Fruit fly (Drosophila melanogaster) whole organism, embryonic: ENCODE measurements around the gene Sec20.

Experiments used
- Atf3 ChIP-seq: fragments of 200-800 bp; sonication (Bioruptor generic); optimal IDR thresholded peaks from 3 replicates; lab custom pipeline; 2016; ENCODE audit warnings: missing biosample characterization, missing genetic modification characterization
- C15 ChIP-seq: fragments of 200-800 bp; sonication (Bioruptor generic); IDR thresholded peaks from 3 replicates; pipeline ENCODE4 v1.3.6; 2022; ENCODE audit warnings: missing biosample characterization, missing genetic modification characterization
- CG10209 ChIP-seq: fragments of 200-800 bp; sonication (Bioruptor generic); optimal IDR thresholded peaks from 3 replicates; lab custom pipeline; 2017; ENCODE audit warnings: missing biosample characterization, mild to moderate bottlenecking, missing genetic modification characterization, missing genetic modification reagents
- CG12236 ChIP-seq: fragments of 200-800 bp; sonication (Bioruptor generic); optimal IDR thresholded peaks from 2 replicates; lab custom pipeline; 2016; ENCODE audit warnings: missing biosample characterization, missing genetic modification characterization
- CG1647 ChIP-seq: fragments of 200-800 bp; sonication (Bioruptor generic); optimal IDR thresholded peaks from 3 replicates; lab custom pipeline; 2016; ENCODE audit warnings: missing biosample characterization, missing genetic modification characterization
- CG17186 ChIP-seq: fragments of 200-800 bp; sonication (Bioruptor generic); optimal IDR thresholded peaks from 3 replicates; lab custom pipeline; 2017; ENCODE audit warnings: missing biosample characterization, missing genetic modification reagents, missing genetic modification characterization
- CG17612 ChIP-seq: fragments of 200-800 bp; sonication (Bioruptor generic); IDR thresholded peaks from 2 replicates; pipeline ENCODE4 v1.3.6; 2022; ENCODE audit warnings: missing biosample characterization, missing genetic modification characterization
- CG17802 ChIP-seq: fragments of 200-800 bp; sonication (Bioruptor generic); optimal IDR thresholded peaks from 2 replicates; lab custom pipeline; 2018; ENCODE audit warnings: missing biosample characterization, mild to moderate bottlenecking, missing genetic modification characterization, moderate library complexity
- CG3065 ChIP-seq: fragments of 200-800 bp; sonication (Bioruptor generic); optimal IDR thresholded peaks from 2 replicates; lab custom pipeline; 2016; ENCODE audit warnings: missing biosample characterization, missing genetic modification characterization
- CG31224 ChIP-seq: fragments of 200-800 bp; sonication (Bioruptor generic); IDR thresholded peaks from 2 replicates; pipeline ENCODE4 v1.3.6; 2022; ENCODE audit warnings: missing biosample characterization, missing genetic modification characterization
- CG31365 ChIP-seq: fragments of 200-800 bp; sonication (Bioruptor generic); optimal IDR thresholded peaks from 2 replicates; lab custom pipeline; 2018; ENCODE audit warnings: missing biosample characterization, mild to moderate bottlenecking, missing genetic modification characterization
- CG32767 ChIP-seq: fragments of 200-800 bp; sonication (Bioruptor generic); IDR thresholded peaks from 2 replicates; pipeline ENCODE4 v1.3.6; 2022; ENCODE audit warnings: missing biosample characterization, missing genetic modification characterization
- CG3847 ChIP-seq: fragments of 200-800 bp; sonication (Bioruptor generic); IDR thresholded peaks from 2 replicates; pipeline ENCODE4 v1.3.6; 2022; ENCODE audit warnings: missing biosample characterization, missing genetic modification characterization
- CG3995 ChIP-seq: fragments of 200-800 bp; sonication (Bioruptor generic); optimal IDR thresholded peaks from 3 replicates; lab custom pipeline; 2016; ENCODE audit warnings: missing biosample characterization, missing genetic modification characterization
- CG4707 ChIP-seq: fragments of 200-800 bp; sonication (Bioruptor generic); optimal IDR thresholded peaks from 2 replicates; lab custom pipeline; 2018; ENCODE audit warnings: missing biosample characterization, mild to moderate bottlenecking, missing genetic modification characterization, moderate library complexity
- CG4854 ChIP-seq: fragments of 200-800 bp; sonication (Bioruptor generic); optimal IDR thresholded peaks from 2 replicates; lab custom pipeline; 2016; ENCODE audit warnings: missing biosample characterization, missing genetic modification characterization, inconsistent platforms
- CG6254 ChIP-seq: fragments of 200-800 bp; sonication (Bioruptor generic); optimal IDR thresholded peaks from 3 replicates; lab custom pipeline; 2017; ENCODE audit warnings: mild to moderate bottlenecking, missing biosample characterization, missing genetic modification reagents, missing genetic modification characterization
- CG7357 ChIP-seq: fragments of 200-800 bp; sonication (Bioruptor generic); IDR thresholded peaks from 3 replicates; pipeline ENCODE4 v1.3.6; 2022; ENCODE audit warnings: missing biosample characterization, missing genetic modification characterization
- CG8765 ChIP-seq: fragments of 200-800 bp; sonication (Bioruptor generic); IDR thresholded peaks from 2 replicates; pipeline ENCODE4 v1.3.6; 2022; ENCODE audit warnings: missing biosample characterization, missing genetic modification characterization
- CG8944 ChIP-seq: fragments of 200-800 bp; sonication (Bioruptor generic); optimal IDR thresholded peaks from 3 replicates; lab custom pipeline; 2016; ENCODE audit warnings: missing biosample characterization, missing genetic modification characterization
- CG9797 ChIP-seq: fragments of 200-800 bp; sonication (Bioruptor generic); optimal IDR thresholded peaks from 3 replicates; lab custom pipeline; 2018; ENCODE audit warnings: missing biosample characterization, mild to moderate bottlenecking, missing genetic modification characterization
- D19A ChIP-seq: fragments of 200-800 bp; optimal IDR thresholded peaks from 3 replicates; lab custom pipeline; 2019; ENCODE audit warnings: missing biosample characterization, mild to moderate bottlenecking, missing genetic modification characterization, moderate library complexity
- Ets65A ChIP-seq: fragments of 200-800 bp; sonication (Bioruptor generic); peaks from one replicate; lab custom pipeline; 2016; ENCODE audit warnings: missing biosample characterization, missing genetic modification characterization
- Hmx ChIP-seq: fragments of 200-800 bp; sonication (Bioruptor generic); optimal IDR thresholded peaks from 2 replicates; lab custom pipeline; 2016; ENCODE audit warnings: missing biosample characterization, missing genetic modification characterization
- Lim3 ChIP-seq: fragments of 200-800 bp; sonication (Bioruptor generic); IDR thresholded peaks from 2 replicates; pipeline ENCODE4 v1.3.6; 2022; ENCODE audit warnings: missing biosample characterization, missing genetic modification characterization
- NK7.1 ChIP-seq: fragments of 200-800 bp; sonication (Bioruptor generic); optimal IDR thresholded peaks from 3 replicates; lab custom pipeline; 2016; ENCODE audit warnings: missing biosample characterization, missing genetic modification characterization
- Pdp1 ChIP-seq, 2 experiments: fragments of 200-800 bp; sonication (Bioruptor generic); optimal IDR thresholded peaks; 3 replicates each; lab custom pipeline; 2016; ENCODE audit warnings: missing biosample characterization in 2 of 2, missing genetic modification characterization in 2 of 2, mild to moderate bottlenecking in 1 of 2, moderate library complexity in 1 of 2
- Trl ChIP-seq, 3 experiments: fragments of >200 bp in 2 of 3; fragments of 200-800 bp in 1 of 3; sonication (Bioruptor generic) in 1 of 3; optimal IDR thresholded peaks; 2 replicates in 1 of 3; 3 replicates in 2 of 3; lab custom pipeline; 2016 to 2017; ENCODE audit warnings: missing biosample characterization in 1 of 3, missing genetic modification characterization in 1 of 3
- Xrp1 ChIP-seq: fragments of 200-800 bp; sonication (Bioruptor generic); IDR thresholded peaks from 2 replicates; pipeline ENCODE4 v1.3.6; 2022; ENCODE audit warnings: missing biosample characterization, missing genetic modification characterization
- ab ChIP-seq: fragments of 200-800 bp; sonication (Bioruptor generic); optimal IDR thresholded peaks from 2 replicates; lab custom pipeline; 2016; ENCODE audit warnings: missing biosample characterization, missing genetic modification characterization
- ase ChIP-seq: fragments of 200-800 bp; sonication (Bioruptor generic); IDR thresholded peaks from 3 replicates; pipeline ENCODE4 v1.3.6; 2022; ENCODE audit warnings: missing biosample characterization, missing genetic modification characterization
- ato ChIP-seq: fragments of 200-800 bp; sonication (Bioruptor generic); IDR thresholded peaks from 2 replicates; pipeline ENCODE4 v1.3.6; 2022; ENCODE audit warnings: missing biosample characterization, missing genetic modification characterization; ENCODE audit not compliant: partially characterized antibody
- danr ChIP-seq: fragments of 200-800 bp; sonication (Bioruptor generic); IDR thresholded peaks from 2 replicates; pipeline ENCODE4 v1.3.6; 2022; ENCODE audit warnings: missing biosample characterization, missing genetic modification characterization
- dmrt99B ChIP-seq: fragments of 200-800 bp; sonication (Bioruptor generic); optimal IDR thresholded peaks from 2 replicates; lab custom pipeline; 2018; ENCODE audit warnings: missing biosample characterization, mild to moderate bottlenecking, missing genetic modification characterization, moderate library complexity
- maf-S ChIP-seq: fragments of 200-800 bp; sonication (Bioruptor generic); optimal IDR thresholded peaks from 2 replicates; lab custom pipeline; 2016; ENCODE audit warnings: missing biosample characterization, missing genetic modification characterization
- mam ChIP-seq: fragments of 200-800 bp; sonication (Bioruptor generic); optimal IDR thresholded peaks from 3 replicates; lab custom pipeline; 2016; ENCODE audit warnings: missing biosample characterization, missing genetic modification characterization
- scrt ChIP-seq: fragments of 200-800 bp; sonication (Bioruptor generic); optimal IDR thresholded peaks from 2 replicates; lab custom pipeline; 2018; ENCODE audit warnings: missing biosample characterization, mild to moderate bottlenecking, missing genetic modification characterization, moderate library complexity
- sd ChIP-seq: fragments of 200-800 bp; sonication (Bioruptor generic); optimal IDR thresholded peaks from 3 replicates; lab custom pipeline; 2018; ENCODE audit warnings: missing biosample characterization, mild to moderate bottlenecking, missing genetic modification characterization, moderate library complexity
- sim ChIP-seq: fragments of 200-800 bp; sonication (Bioruptor generic); IDR thresholded peaks from 2 replicates; pipeline ENCODE4 v1.3.6; 2022; ENCODE audit warnings: missing biosample characterization, missing genetic modification characterization
- sisA ChIP-seq: fragments of 200-800 bp; sonication (Bioruptor generic); IDR thresholded peaks from 2 replicates; pipeline ENCODE4 v1.3.6; 2022; ENCODE audit warnings: missing biosample characterization, missing genetic modification characterization
- stwl ChIP-seq: fragments of 200-800 bp; sonication (Bioruptor generic); optimal IDR thresholded peaks from 3 replicates; lab custom pipeline; 2018; ENCODE audit warnings: missing biosample characterization, mild to moderate bottlenecking, missing genetic modification characterization, moderate library complexity
- unc-4 ChIP-seq: fragments of 200-800 bp; sonication (Bioruptor generic); IDR thresholded peaks from 2 replicates; pipeline ENCODE4 v1.3.6; 2022; ENCODE audit warnings: missing biosample characterization, missing genetic modification characterization; ENCODE audit not compliant: partially characterized antibody
- yki ChIP-seq: fragments of >200 bp; optimal IDR thresholded peaks from 3 replicates; lab custom pipeline; 2018

The Sec20 gene

DNA sequence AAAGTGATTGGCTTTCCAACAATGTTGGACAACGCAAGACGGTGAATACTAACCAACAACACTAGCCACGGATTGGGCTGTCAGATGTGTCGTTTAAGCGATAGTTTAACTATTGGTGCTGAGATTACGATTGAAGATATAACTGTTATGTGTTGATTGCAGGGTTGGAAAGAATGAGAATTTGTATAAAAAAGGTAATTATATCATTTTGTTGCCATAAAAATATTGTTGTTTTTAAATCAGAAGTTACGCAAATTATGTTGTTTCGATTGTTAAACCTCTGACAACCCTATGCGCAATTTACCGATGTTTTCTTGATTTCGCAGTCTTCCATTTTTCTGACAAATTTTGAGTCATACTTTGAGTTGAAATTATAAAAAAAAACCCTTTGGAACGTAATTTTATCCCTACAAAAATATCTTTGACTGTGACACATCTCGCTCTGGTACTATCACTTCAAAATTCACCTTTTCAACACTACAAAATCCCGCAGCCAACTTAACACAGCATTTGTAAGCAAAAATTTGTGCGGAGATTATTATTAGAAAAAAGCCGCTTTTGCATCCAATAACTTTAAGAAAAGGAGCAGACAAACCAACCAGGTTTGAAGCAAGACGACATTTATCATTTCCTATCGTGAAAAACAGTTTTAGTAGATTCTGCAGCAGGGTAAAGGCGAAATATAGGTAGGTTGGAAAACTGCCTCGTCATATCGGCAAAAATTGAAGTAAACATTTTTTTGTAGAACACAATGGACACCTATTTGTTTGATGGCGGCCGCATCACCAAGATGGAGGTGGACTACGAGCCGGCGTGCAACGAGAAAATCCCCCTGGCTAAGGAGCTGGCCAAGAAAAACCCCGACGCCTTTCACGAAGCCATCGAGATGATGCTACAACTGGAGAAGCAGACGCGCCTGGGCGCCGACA lies 35.0 kb downstream of the Sec20 start, which contains the start of the genes Hat1 and Rpn5 (continued):
- no peak for TF ChIP-seq sim (GFP tag; lab: Robert Waterston, UW)
- TF ChIP-seq NK7.1 (GFP tag; lab: Kevin White, UChicago): peak; percentile 72
- peak; percentile 82 for TF ChIP-seq stwl (tag; lab: Kevin White, UChicago)
- TF ChIP-seq CG8765 (GFP tag; lab: Robert Waterston, UW): 0 out of 2 replicates have a peak, but pooled peaks have one; percentile 33
- peak; percentile 51 for TF ChIP-seq CG3065 (GFP tag; lab: Kevin White, UChicago)
- TF ChIP-seq CG9797 (GFP tag; lab: Kevin White, UChicago): peak; percentile 41
- TF ChIP-seq CG17186 (GFP tag; lab: Kevin White, UChicago): peak; percentile 57
- peak; percentile 88 for TF ChIP-seq maf-S (GFP tag; lab: Kevin White, UChicago)
- TF ChIP-seq CG32767: no peak
- TF ChIP-seq CG6254 (GFP tag; lab: Kevin White, UChicago): no peak
- peak; percentile 51; the same call in 1 of the 3 replicates for TF ChIP-seq ase (GFP tag; lab: Robert Waterston, UW)
- TF ChIP-seq CG8944 (GFP tag; lab: Kevin White, UChicago): peak; percentile 85
- TF ChIP-seq C15 (GFP tag; lab: Robert Waterston, UW): no peak
- peak; percentile 58 for TF ChIP-seq CG31224
- TF ChIP-seq ato: 0 out of 2 replicates have a peak, but pooled peaks have one; percentile 13
- no peak for TF ChIP-seq dmrt99B (tag; lab: Kevin White, UChicago)
- peak; percentile 82 for TF ChIP-seq Atf3 (GFP tag; lab: Kevin White, UChicago)
- TF ChIP-seq Lim3: no peak
- peak; percentile 78 for TF ChIP-seq sisA (GFP tag; lab: Robert Waterston, UW)
- peak; percentile 95 for TF ChIP-seq mam
- TF ChIP-seq CG4854 (GFP tag; lab: Kevin White, UChicago): peak; percentile 80
- peak; percentile 83 for TF ChIP-seq Hmx (GFP tag; lab: Kevin White, UChicago)
- TF ChIP-seq sd (tag; lab: Kevin White, UChicago): no peak
- peak; percentile 33 for TF ChIP-seq CG17802 (tag; lab: Kevin White, UChicago)
- peak; percentile 60; the same call in 1 of the 2 replicates for TF ChIP-seq danr (GFP tag; lab: Robert Waterston, UW)
- peak; percentile 93 for TF ChIP-seq CG3995 (GFP tag; lab: Kevin White, UChicago)
- peak; percentile 77 for TF ChIP-seq CG10209
- TF ChIP-seq CG7357 (GFP tag; lab: Robert Waterston, UW): peak; percentile 50; the same call in 2 of the 3 replicates
- peak; percentile 69 for TF ChIP-seq CG12236 (GFP tag; lab: Kevin White, UChicago)
- TF ChIP-seq Trl (optimal IDR thresholded peaks at IDR 0.05; lab: Kevin White, UChicago): no peak
- TF ChIP-seq Trl (GFP tag; optimal IDR thresholded peaks at IDR 0.05; lab: Kevin White, UChicago): peak; percentile 93
- no peak for TF ChIP-seq CG17612 (GFP tag; lab: Robert Waterston, UW)
- TF ChIP-seq Xrp1 (GFP tag; lab: Robert Waterston, UW): peak; percentile 70; the same call in 1 of the 2 replicates

DNA sequence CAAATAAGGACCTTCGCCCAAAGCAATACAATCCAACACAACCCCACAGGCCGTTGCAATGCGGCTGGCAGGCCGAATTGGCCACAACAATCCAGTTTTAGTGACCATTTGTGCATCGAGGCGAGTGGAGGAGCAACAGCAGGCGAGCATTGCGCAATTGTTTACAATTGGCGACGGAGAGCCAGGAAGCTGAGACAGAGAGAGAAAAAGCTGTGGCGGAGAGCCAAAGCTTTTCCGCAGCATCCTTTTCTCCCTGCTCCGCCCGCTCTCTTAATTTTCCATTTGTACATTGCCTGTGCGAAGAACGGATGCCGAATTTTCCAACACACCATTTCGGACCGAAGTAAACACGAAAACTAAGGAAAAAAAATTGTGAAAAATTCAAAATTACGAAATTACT lies 42.9 kb downstream of the Sec20 start, which contains the start of gene kat-60L1:
TSS of gene kat-60L1 (plus strand) at position 301 of the 400 bp plus-strand sequence.
- no peak for TF ChIP-seq CG4707 (GFP tag; lab: Kevin White, UChicago)
- TF ChIP-seq CG1647: no peak
- no peak for TF ChIP-seq CG31365
- TF ChIP-seq ab (GFP tag; lab: Kevin White, UChicago): no peak
- TF ChIP-seq scrt: peak; percentile 30
- no peak for TF ChIP-seq yki (lab: Kevin White, UChicago)
- TF ChIP-seq Trl (optimal IDR thresholded peaks at IDR 0.05; lab: Kevin White, UChicago): peak in 1 of 2 experiments; percentile 34
- no peak for TF ChIP-seq Trl (GFP tag; optimal IDR thresholded peaks at IDR 0.05; lab: Kevin White, UChicago)
- peak; percentile 72 for TF ChIP-seq Ets65A (GFP tag; lab: Kevin White, UChicago)
- peak in 1 of 2 experiments; percentile 67 for TF ChIP-seq Pdp1 (GFP tag; optimal IDR thresholded peaks at IDR 0.05; lab: Kevin White, UChicago)
- no peak for TF ChIP-seq CG3847
- no peak for TF ChIP-seq D19A (tag; lab: Kevin White, UChicago)
- TF ChIP-seq unc-4: peak; percentile 14; the same call in 1 of the 2 replicates
- no peak for TF ChIP-seq CG7357 (GFP tag; lab: Robert Waterston, UW)
